Fruit fly (Drosophila melanogaster) whole organism: ENCODE measurements around the gene CG17198.

Experiments
- CG8478 ChIP-seq: fragments of >200 bp; optimal IDR thresholded peaks from 2 replicates; lab custom pipeline; 2018; ENCODE audit warnings: inconsistent platforms
- Dll ChIP-seq: fragments of >200 bp; optimal IDR thresholded peaks from 2 replicates; lab custom pipeline; 2017
- EcR ChIP-seq, 2 experiments: fragments of >200 bp; optimal IDR thresholded peaks; 2 replicates each; lab custom pipeline; 2017; ENCODE audit warnings: missing biosample characterization in 2 of 2, missing genetic modification characterization in 2 of 2, missing genetic modification reagents in 2 of 2
- pan ChIP-seq: fragments of >200 bp; optimal IDR thresholded peaks from 2 replicates; lab custom pipeline; 2017
- psq ChIP-seq: fragments of >200 bp; optimal IDR thresholded peaks from 2 replicates; lab custom pipeline; 2017
- usp ChIP-seq: fragments of >200 bp; optimal IDR thresholded peaks from 2 replicates; lab custom pipeline; 2017; ENCODE audit warnings: missing biosample characterization, missing genetic modification characterization, mixed read lengths

Gene CG17198

DNA sequence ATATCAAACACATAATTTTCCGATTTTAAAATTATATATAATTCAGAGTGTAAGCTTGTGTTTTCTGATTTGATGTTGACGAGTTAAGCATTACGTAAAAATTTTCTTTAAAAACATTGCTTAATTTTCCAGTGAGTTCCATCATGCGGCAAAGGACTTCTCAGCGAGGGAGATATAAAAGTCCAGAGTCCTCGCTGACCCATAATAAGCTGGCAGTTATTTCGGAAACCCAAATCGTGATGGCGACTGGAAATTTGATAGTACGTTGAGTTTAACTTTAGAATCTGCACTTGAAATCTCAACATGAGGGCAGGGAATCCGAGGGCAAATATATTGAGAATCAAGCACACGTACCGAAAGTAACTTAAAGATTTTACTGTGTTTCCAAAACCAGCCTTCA, at the start of gene CG17198, which contains the start of gene CG17197:
TSS of gene CG17198 (minus strand) at position 101 of the 400 bp plus-strand sequence.
TSS of gene CG17197 (minus strand) at position 101 of the 400 bp plus-strand sequence.
- no peak for TF ChIP-seq pan (lab: Kevin White, UChicago)
- no peak for TF ChIP-seq CG8478 (lab: Kevin White, UChicago)
- TF ChIP-seq Dll (lab: Kevin White, UChicago) = no peak
- no peak for TF ChIP-seq psq (lab: Kevin White, UChicago)
- no peak for TF ChIP-seq usp (GFP tag; lab: Kevin White, UChicago)
- no peak for TF ChIP-seq EcR (GFP tag; optimal IDR thresholded peaks at IDR 0.05; lab: Kevin White, UChicago)

DNA sequence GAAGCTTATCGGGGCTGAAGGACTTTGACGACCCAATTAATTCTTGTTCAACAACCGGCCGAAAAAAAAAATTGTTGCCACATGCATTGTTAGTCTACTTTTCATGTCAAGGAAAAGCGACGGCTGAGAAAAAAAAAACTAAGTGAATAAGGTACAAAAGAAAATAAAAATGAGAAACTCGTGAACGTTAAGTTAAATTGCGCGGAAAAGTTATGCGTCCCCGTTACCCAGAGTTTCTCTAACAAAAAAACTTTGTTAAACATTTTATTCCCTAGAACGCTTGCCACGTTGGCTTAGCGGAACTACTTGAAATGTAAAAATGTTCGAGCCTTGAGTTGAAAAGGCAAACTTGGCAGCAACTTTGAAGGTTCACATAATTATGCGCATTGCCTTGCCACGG, 40.0 kb upstream of the CG17198 start, which contains the start of gene CG14354:
TSS of gene CG14354 (plus strand) at position 301 of the 400 bp plus-strand sequence.
- TF ChIP-seq usp (GFP tag; lab: Kevin White, UChicago) (no peak), CG8478 (lab: Kevin White, UChicago) (no peak), psq (lab: Kevin White, UChicago) (no peak), pan (lab: Kevin White, UChicago) (no peak), EcR (GFP tag; optimal IDR thresholded peaks at IDR 0.05; lab: Kevin White, UChicago) (no peak), Dll (lab: Kevin White, UChicago) (no peak)

dm6 chr3R:25811611-25812010, 36.4 kb upstream of the CG17198 start, which contains the start of the genes Acam and CG17770:
Acam (plus strand) TSS chr3R:25811911.
CG17770 (plus strand) TSS chr3R:25811911.
- no peak for TF ChIP-seq EcR (GFP tag; optimal IDR thresholded peaks at IDR 0.05; lab: Kevin White, UChicago)
- no peak for TF ChIP-seq usp (GFP tag; lab: Kevin White, UChicago)
- TF ChIP-seq psq (lab: Kevin White, UChicago) = no peak
- no peak for TF ChIP-seq Dll (lab: Kevin White, UChicago)
- no peak for TF ChIP-seq pan (lab: Kevin White, UChicago)
- TF ChIP-seq CG8478 (lab: Kevin White, UChicago) = no peak

dm6 chr3R:25810796-25811195, 35.6 kb upstream of the CG17198 start, which contains the start of gene CG5024:
CG5024 (plus strand) TSS chr3R:25811096.
- no peak for TF ChIP-seq Dll (lab: Kevin White, UChicago)
- no peak for TF ChIP-seq EcR (GFP tag; optimal IDR thresholded peaks at IDR 0.05; lab: Kevin White, UChicago)
- TF ChIP-seq psq (lab: Kevin White, UChicago) = no peak
- TF ChIP-seq usp (GFP tag; lab: Kevin White, UChicago) = no peak
- TF ChIP-seq CG8478 (lab: Kevin White, UChicago) = no peak
- TF ChIP-seq pan (lab: Kevin White, UChicago) = no peak

dm6 chr3R:25806145-25806544, 31.0 kb upstream of the CG17198 start, which contains the start of gene BG642167:
BG642167 (plus strand) TSS chr3R:25806445.
- TF ChIP-seq pan (lab: Kevin White, UChicago) (no peak), usp (GFP tag; lab: Kevin White, UChicago) (no peak), EcR (GFP tag; optimal IDR thresholded peaks at IDR 0.05; lab: Kevin White, UChicago) (no peak), CG8478 (lab: Kevin White, UChicago) (no peak), psq (lab: Kevin White, UChicago) (no peak)

DNA sequence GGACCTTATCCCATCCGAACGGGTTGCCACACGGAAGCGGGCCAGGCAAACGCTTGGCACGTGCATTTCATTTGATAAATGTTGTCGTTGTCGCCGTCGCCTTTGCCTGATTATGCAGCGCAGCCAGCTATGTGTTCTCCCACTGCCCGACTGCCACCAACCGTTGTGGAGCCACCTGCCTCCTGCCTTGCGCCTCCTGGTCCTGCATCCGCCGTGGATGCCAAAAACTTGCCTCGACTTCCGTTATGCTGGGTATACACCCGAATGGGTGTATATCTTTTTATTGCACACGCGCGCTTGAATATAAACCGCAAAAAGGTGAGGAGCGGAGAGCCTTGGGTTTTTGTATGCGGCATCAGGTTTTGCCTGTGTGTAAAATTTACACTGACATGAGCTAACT, 16.6 kb upstream of the CG17198 start:
- TF ChIP-seq CG8478 (lab: Kevin White, UChicago) = no peak
- no peak for TF ChIP-seq psq (lab: Kevin White, UChicago)
- TF ChIP-seq usp (GFP tag; lab: Kevin White, UChicago) = no peak
- TF ChIP-seq Dll (lab: Kevin White, UChicago) = no peak
- no peak for TF ChIP-seq EcR (GFP tag; optimal IDR thresholded peaks at IDR 0.05; lab: Kevin White, UChicago)
- TF ChIP-seq pan (lab: Kevin White, UChicago) = no peak

- no peak for TF ChIP-seq usp (GFP tag; lab: Kevin White, UChicago)
- no peak for TF ChIP-seq psq (lab: Kevin White, UChicago)
- no peak for TF ChIP-seq pan (lab: Kevin White, UChicago)
- TF ChIP-seq CG8478 (lab: Kevin White, UChicago) = no peak
- TF ChIP-seq Dll (lab: Kevin White, UChicago) = no peak
- no peak for TF ChIP-seq EcR (GFP tag; optimal IDR thresholded peaks at IDR 0.05; lab: Kevin White, UChicago)
Measured at dm6 chr3R:25790371-25790770, 15.2 kb upstream of the CG17198 start, which contains the start of gene CG31093. CG31093 (minus strand) TSS chr3R:25790471.

DNA sequence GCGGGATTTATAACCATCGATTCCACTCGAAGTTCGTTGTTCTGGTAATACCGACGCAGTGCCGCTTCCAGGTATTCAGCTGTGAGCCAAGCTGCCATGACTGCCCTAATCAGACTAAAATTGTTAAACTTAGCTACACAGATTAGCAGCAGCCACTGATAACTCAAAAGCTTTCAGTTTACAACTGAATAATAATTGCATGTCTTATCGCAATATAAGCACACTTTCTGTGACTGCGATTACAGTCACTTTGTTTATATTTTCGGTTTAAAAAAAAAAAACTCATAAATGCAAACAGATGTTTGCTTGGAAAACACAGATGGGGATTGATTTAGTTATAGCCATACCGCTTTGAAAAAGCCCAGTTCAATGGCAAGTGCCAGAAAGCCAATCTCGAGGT, 14.2 kb upstream of the CG17198 start, which contains the start of gene CG31380:
TSS of gene CG31380 (minus strand) at position 101 of the 400 bp plus-strand sequence.
- TF ChIP-seq EcR (GFP tag; optimal IDR thresholded peaks at IDR 0.05; lab: Kevin White, UChicago) (no peak), usp (GFP tag; lab: Kevin White, UChicago) (no peak), pan (lab: Kevin White, UChicago) (no peak), Dll (lab: Kevin White, UChicago) (no peak), psq (lab: Kevin White, UChicago) (no peak), CG8478 (lab: Kevin White, UChicago) (no peak)

- TF ChIP-seq EcR (GFP tag; optimal IDR thresholded peaks at IDR 0.05; lab: Kevin White, UChicago) (no peak), usp (GFP tag; lab: Kevin White, UChicago) (no peak), pan (lab: Kevin White, UChicago) (no peak), CG8478 (lab: Kevin White, UChicago) (no peak)
Measured at dm6 chr3R:25787198-25787597, 12.0 kb upstream of the CG17198 start, which contains the start of gene CG4960. CG4960 (minus strand) TSS chr3R:25787298.

- TF ChIP-seq EcR (GFP tag; optimal IDR thresholded peaks at IDR 0.05; lab: Kevin White, UChicago) (no peak), Dll (lab: Kevin White, UChicago) (no peak), psq (lab: Kevin White, UChicago) (no peak), CG8478 (lab: Kevin White, UChicago) (no peak), pan (lab: Kevin White, UChicago) (no peak), usp (GFP tag; lab: Kevin White, UChicago) (no peak)
Measured at dm6 chr3R:25782855-25783424, 7.8 kb upstream of the CG17198 start.

DNA sequence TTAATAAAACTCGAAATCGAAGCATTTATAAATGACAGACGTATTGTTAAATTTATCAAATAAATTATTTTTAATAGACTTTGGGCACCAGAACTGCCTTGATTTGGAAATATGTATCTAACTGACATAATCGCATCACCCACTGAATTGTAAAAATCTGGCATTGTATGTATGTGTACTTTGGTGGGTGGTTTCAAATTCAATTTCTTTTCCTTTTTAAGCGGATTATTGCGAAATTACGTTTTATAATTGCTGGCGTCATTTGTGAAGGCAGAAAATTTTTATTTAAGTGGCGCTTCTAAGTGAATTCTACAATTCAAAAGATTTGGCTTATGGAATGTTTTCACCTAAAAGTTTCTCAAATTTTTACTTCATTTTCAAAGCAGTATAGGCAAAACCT, 3.0 kb upstream of the CG17198 start, which contains the start of gene CG4956:
TSS of gene CG4956 (minus strand) at position 101 of the 400 bp plus-strand sequence.
- no peak for TF ChIP-seq pan (lab: Kevin White, UChicago)
- TF ChIP-seq usp (GFP tag; lab: Kevin White, UChicago) = no peak
- no peak for TF ChIP-seq EcR (GFP tag; optimal IDR thresholded peaks at IDR 0.05; lab: Kevin White, UChicago)
- TF ChIP-seq psq (lab: Kevin White, UChicago) = no peak
- TF ChIP-seq Dll (lab: Kevin White, UChicago) = no peak
- TF ChIP-seq CG8478 (lab: Kevin White, UChicago) = no peak
